Worm (Caenorhabditis elegans): Measurements from ENCODE around the gene nuo-4.

DNA sequence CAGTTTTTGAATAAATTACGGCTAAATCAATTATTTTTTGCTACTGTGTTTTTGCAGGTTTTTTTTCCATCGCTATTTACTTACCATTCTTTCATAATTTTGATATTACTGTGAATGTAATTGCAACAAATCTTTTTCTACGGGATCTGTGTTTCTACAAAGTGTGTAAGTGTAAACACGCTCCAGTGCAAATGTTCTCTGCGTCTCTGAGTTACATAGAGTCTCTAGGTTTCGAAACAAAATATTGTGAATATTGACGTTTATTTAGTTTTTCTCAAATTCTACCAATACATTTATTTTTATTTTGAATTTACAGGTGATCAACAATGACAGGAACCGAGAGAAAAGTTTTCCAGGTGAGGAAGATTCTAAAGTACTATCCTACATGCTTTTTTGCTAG lies 25.4 kb upstream of the nuo-4 start, which contains the start of gene yju-2:
- peak; percentile 51 to 72 (median 70) for TF ChIP-seq dpl-1 (GFP tag; optimal IDR thresholded peaks at IDR 0.05)
- no peak for TF ChIP-seq fkh-4 (tag; optimal IDR thresholded peaks at IDR 0.05; ENCODE audit: borderline replicate concordance)
- no peak for TF ChIP-seq nhr-76 (tag; optimal IDR thresholded peaks at IDR 0.05)
- no peak for TF ChIP-seq nhr-12 (tag; optimal IDR thresholded peaks at IDR 0.05)
- no peak for TF ChIP-seq ets-5 (GFP tag; IDR thresholded peaks at IDR 0.05)
- no peak for TF ChIP-seq ztf-11 (tag; optimal IDR thresholded peaks at IDR 0.05)
- TF ChIP-seq fkh-10 (GFP tag; optimal IDR thresholded peaks at IDR 0.05): no peak

All from whole organism, L1 larva.